Fruit fly (Drosophila melanogaster) whole organism, embryonic: ENCODE data around the gene CG12947.

ENCODE experiments used
- Ada2b ChIP-seq: fragments of 200-800 bp; sonication (Bioruptor generic); IDR thresholded peaks from 2 replicates; pipeline ENCODE4 v1.3.6; 2022; ENCODE audit warnings: missing biosample characterization, missing genetic modification characterization
- Bgb ChIP-seq: fragments of 200-800 bp; sonication (Bioruptor generic); IDR thresholded peaks from 2 replicates; pipeline ENCODE4 v1.3.6; 2022; ENCODE audit warnings: missing biosample characterization, missing genetic modification characterization; ENCODE audit not compliant: partially characterized antibody
- CG10209 ChIP-seq: fragments of 200-800 bp; sonication (Bioruptor generic); optimal IDR thresholded peaks from 3 replicates; lab custom pipeline; 2017; ENCODE audit warnings: missing biosample characterization, mild to moderate bottlenecking, missing genetic modification characterization, missing genetic modification reagents
- CG1024 ChIP-seq: fragments of 200-800 bp; sonication (Bioruptor generic); IDR thresholded peaks from 2 replicates; pipeline ENCODE4 v1.3.6; 2022; ENCODE audit warnings: missing biosample characterization, missing genetic modification characterization
- CG10321 ChIP-seq: fragments of 200-800 bp; sonication (Bioruptor generic); IDR thresholded peaks from 2 replicates; pipeline ENCODE4 v1.3.6; 2022; ENCODE audit warnings: missing biosample characterization, missing genetic modification characterization
- CG10565 ChIP-seq: fragments of 200-800 bp; sonication (Bioruptor generic); optimal IDR thresholded peaks from 3 replicates; lab custom pipeline; 2016; ENCODE audit warnings: missing biosample characterization, mild to moderate bottlenecking, missing genetic modification characterization
- CG11093 ChIP-seq: fragments of 200-800 bp; sonication (Bioruptor generic); IDR thresholded peaks from 3 replicates; pipeline ENCODE4 v1.3.6; 2022; ENCODE audit warnings: missing biosample characterization, missing genetic modification characterization
- CG11560 ChIP-seq: fragments of 200-800 bp; sonication (Bioruptor generic); IDR thresholded peaks from 3 replicates; pipeline ENCODE4 v1.3.6; 2022; ENCODE audit warnings: missing biosample characterization, missing genetic modification characterization
- CG13123 ChIP-seq: fragments of 200-800 bp; sonication (Bioruptor generic); optimal IDR thresholded peaks from 2 replicates; lab custom pipeline; 2016; ENCODE audit warnings: missing biosample characterization, missing genetic modification characterization
- CG13624 ChIP-seq: fragments of 200-800 bp; sonication (Bioruptor generic); optimal IDR thresholded peaks from 2 replicates; lab custom pipeline; 2016; ENCODE audit warnings: missing biosample characterization, missing genetic modification characterization
- CG15011 ChIP-seq: fragments of 200-800 bp; sonication (Bioruptor generic); optimal IDR thresholded peaks from 3 replicates; lab custom pipeline; 2018; ENCODE audit warnings: missing biosample characterization, mild to moderate bottlenecking, missing genetic modification characterization
- CG1603 ChIP-seq: fragments of 200-800 bp; sonication (Bioruptor generic); optimal IDR thresholded peaks from 2 replicates; lab custom pipeline; 2019; ENCODE audit warnings: missing biosample characterization, mild to moderate bottlenecking, missing genetic modification characterization, moderate library complexity
- CG1832 ChIP-seq: fragments of 200-800 bp; sonication (Bioruptor generic); optimal IDR thresholded peaks from 2 replicates; lab custom pipeline; 2017; ENCODE audit warnings: missing biosample characterization, mild to moderate bottlenecking, missing genetic modification characterization, inconsistent platforms
- CG18619 ChIP-seq: fragments of 200-800 bp; sonication (Bioruptor generic); optimal IDR thresholded peaks from 3 replicates; lab custom pipeline; 2017; ENCODE audit warnings: missing biosample characterization, mild to moderate bottlenecking, missing genetic modification characterization
- CG2129 ChIP-seq: fragments of 200-800 bp; sonication (Bioruptor generic); IDR thresholded peaks from 2 replicates; pipeline ENCODE4 v1.3.6; 2022; ENCODE audit warnings: missing biosample characterization, missing genetic modification characterization; ENCODE audit not compliant: partially characterized antibody
- CG2199 ChIP-seq: fragments of 200-800 bp; sonication (Bioruptor generic); IDR thresholded peaks from 3 replicates; pipeline ENCODE4 v1.3.6; 2022; ENCODE audit warnings: missing biosample characterization, missing genetic modification characterization
- CG2875 ChIP-seq: fragments of 200-800 bp; sonication (Bioruptor generic); optimal IDR thresholded peaks from 2 replicates; lab custom pipeline; 2017; ENCODE audit warnings: missing biosample characterization, mild to moderate bottlenecking, missing genetic modification characterization, missing genetic modification reagents
- CG31224 ChIP-seq: fragments of 200-800 bp; sonication (Bioruptor generic); IDR thresholded peaks from 2 replicates; pipeline ENCODE4 v1.3.6; 2022; ENCODE audit warnings: missing biosample characterization, missing genetic modification characterization
- CG6272 ChIP-seq: fragments of 200-800 bp; sonication (Bioruptor generic); IDR thresholded peaks from 2 replicates; pipeline ENCODE4 v1.3.6; 2022; ENCODE audit warnings: missing biosample characterization, missing genetic modification characterization
- CG6765 ChIP-seq: fragments of 200-800 bp; sonication (Bioruptor generic); optimal IDR thresholded peaks from 3 replicates; lab custom pipeline; 2017; ENCODE audit warnings: missing biosample characterization, mild to moderate bottlenecking, missing genetic modification characterization
- D19A ChIP-seq: fragments of 200-800 bp; optimal IDR thresholded peaks from 3 replicates; lab custom pipeline; 2019; ENCODE audit warnings: missing biosample characterization, mild to moderate bottlenecking, missing genetic modification characterization, moderate library complexity
- Dip2 ChIP-seq: fragments of 200-800 bp; sonication (Bioruptor generic); IDR thresholded peaks from 2 replicates; pipeline ENCODE4 v1.3.6; 2022; ENCODE audit warnings: missing biosample characterization, missing genetic modification characterization
- Dip3 ChIP-seq: fragments of 200-800 bp; sonication (Bioruptor generic); optimal IDR thresholded peaks from 3 replicates; lab custom pipeline; 2016; ENCODE audit warnings: missing biosample characterization, missing genetic modification characterization
- E2f2 ChIP-seq: fragments of 200-800 bp; sonication (Bioruptor generic); IDR thresholded peaks from 2 replicates; pipeline ENCODE4 v1.3.6; 2022; ENCODE audit warnings: missing biosample characterization, missing genetic modification characterization
- Fer2 ChIP-seq: fragments of 200-800 bp; sonication (Bioruptor generic); optimal IDR thresholded peaks from 2 replicates; lab custom pipeline; 2018; ENCODE audit warnings: missing biosample characterization, mild to moderate bottlenecking, missing genetic modification characterization, moderate library complexity
- HLH4C ChIP-seq: fragments of 200-800 bp; sonication (Bioruptor generic); IDR thresholded peaks from 3 replicates; pipeline ENCODE4 v1.3.6; 2022; ENCODE audit warnings: missing biosample characterization, missing genetic modification characterization; ENCODE audit not compliant: partially characterized antibody
- Hand ChIP-seq: fragments of 200-800 bp; sonication (Bioruptor generic); optimal IDR thresholded peaks from 2 replicates; lab custom pipeline; 2017; ENCODE audit warnings: mild to moderate bottlenecking, missing biosample characterization, missing genetic modification reagents, missing genetic modification characterization
- Hey ChIP-seq: fragments of 200-800 bp; sonication (Bioruptor generic); optimal IDR thresholded peaks from 3 replicates; lab custom pipeline; 2018; ENCODE audit warnings: missing biosample characterization, mild to moderate bottlenecking, missing genetic modification characterization
- Meics ChIP-seq: fragments of 200-800 bp; sonication (Bioruptor generic); optimal IDR thresholded peaks from 2 replicates; lab custom pipeline; 2017; ENCODE audit warnings: missing biosample characterization, mild to moderate bottlenecking, missing genetic modification characterization
- Opbp ChIP-seq: fragments of 200-800 bp; sonication (Bioruptor generic); IDR thresholded peaks from 3 replicates; pipeline ENCODE4 v1.3.6; 2022; ENCODE audit warnings: missing biosample characterization, missing genetic modification characterization; ENCODE audit not compliant: partially characterized antibody
- Pdp1 ChIP-seq, 2 experiments: fragments of 200-800 bp; sonication (Bioruptor generic); optimal IDR thresholded peaks; 3 replicates each; lab custom pipeline; 2016; ENCODE audit warnings: missing biosample characterization in 2 of 2, missing genetic modification characterization in 2 of 2, mild to moderate bottlenecking in 1 of 2, moderate library complexity in 1 of 2
- ara ChIP-seq: fragments of 200-800 bp; sonication (Bioruptor generic); IDR thresholded peaks from 2 replicates; pipeline ENCODE4 v1.3.6; 2022; ENCODE audit warnings: missing biosample characterization, missing genetic modification characterization
- bsh ChIP-seq, 2 experiments: fragments of 200-800 bp; sonication (Bioruptor generic); optimal IDR thresholded peaks; 2 replicates each; lab custom pipeline; 2017 to 2018; ENCODE audit warnings: mild to moderate bottlenecking in 2 of 2, missing biosample characterization in 2 of 2, missing genetic modification characterization in 2 of 2, moderate library complexity in 1 of 2
- cad ChIP-seq: fragments of >200 bp; optimal IDR thresholded peaks from 2 replicates; lab custom pipeline; 2017; ENCODE audit warnings: missing biosample characterization, missing genetic modification characterization
- chm ChIP-seq: fragments of 200-800 bp; sonication (Bioruptor generic); IDR thresholded peaks from 2 replicates; pipeline ENCODE4 v1.3.6; 2022; ENCODE audit warnings: missing biosample characterization, missing genetic modification characterization
- chn ChIP-seq: fragments of 200-800 bp; sonication (Bioruptor generic); optimal IDR thresholded peaks from 2 replicates; lab custom pipeline; 2016; ENCODE audit warnings: missing biosample characterization, missing genetic modification characterization
- dimm ChIP-seq: fragments of 200-800 bp; sonication (Bioruptor generic); IDR thresholded peaks from 2 replicates; pipeline ENCODE4 v1.3.6; 2022; ENCODE audit warnings: missing biosample characterization, missing genetic modification characterization
- disco-r ChIP-seq: fragments of 200-800 bp; sonication (Bioruptor generic); optimal IDR thresholded peaks from 2 replicates; lab custom pipeline; 2016; ENCODE audit warnings: missing biosample characterization, missing genetic modification characterization
- dmrt99B ChIP-seq: fragments of 200-800 bp; sonication (Bioruptor generic); optimal IDR thresholded peaks from 2 replicates; lab custom pipeline; 2018; ENCODE audit warnings: missing biosample characterization, mild to moderate bottlenecking, missing genetic modification characterization, moderate library complexity
- ewg ChIP-seq: fragments of 200-800 bp; sonication (Bioruptor generic); optimal IDR thresholded peaks from 3 replicates; lab custom pipeline; 2017; ENCODE audit warnings: mild to moderate bottlenecking, missing biosample characterization, missing genetic modification reagents, missing genetic modification characterization
- fu2 ChIP-seq: fragments of 200-800 bp; sonication (Bioruptor generic); optimal IDR thresholded peaks from 2 replicates; lab custom pipeline; 2016; ENCODE audit warnings: missing biosample characterization, missing genetic modification characterization
- ham ChIP-seq: fragments of 200-800 bp; sonication (Bioruptor generic); IDR thresholded peaks from 2 replicates; pipeline ENCODE4 v1.3.6; 2022; ENCODE audit warnings: missing biosample characterization, missing genetic modification characterization
- hth ChIP-seq: fragments of >200 bp; optimal IDR thresholded peaks from 2 replicates; lab custom pipeline; 2017; ENCODE audit warnings: inconsistent platforms
- knrl ChIP-seq: fragments of 200-800 bp; sonication (Bioruptor generic); IDR thresholded peaks from 3 replicates; pipeline ENCODE4 v1.3.6; 2022; ENCODE audit warnings: missing biosample characterization, missing genetic modification characterization; ENCODE audit not compliant: partially characterized antibody
- lov ChIP-seq, 2 experiments: fragments of 200-800 bp in 1 of 2; fragments of >200 bp in 1 of 2; sonication (Bioruptor generic) in 1 of 2; IDR thresholded peaks in 1 of 2; optimal IDR thresholded peaks in 1 of 2; 2 replicates in 1 of 2; 3 replicates in 1 of 2; pipeline versions ENCODE4 v1.3.6 to Lab custom; 2017 to 2022; ENCODE audit warnings: missing biosample characterization in 1 of 2, missing genetic modification characterization in 1 of 2
- otp ChIP-seq: fragments of 200-800 bp; sonication (Bioruptor generic); IDR thresholded peaks from 3 replicates; pipeline ENCODE4, ENCODE4 v1.3.6; 2022; ENCODE audit warnings: missing biosample characterization, missing genetic modification characterization
- pfk ChIP-seq: fragments of 200-800 bp; sonication (Bioruptor generic); optimal IDR thresholded peaks from 2 replicates; lab custom pipeline; 2018; ENCODE audit warnings: missing biosample characterization, mild to moderate bottlenecking, missing genetic modification characterization, moderate library complexity
- scrt ChIP-seq: fragments of 200-800 bp; sonication (Bioruptor generic); optimal IDR thresholded peaks from 2 replicates; lab custom pipeline; 2018; ENCODE audit warnings: missing biosample characterization, mild to moderate bottlenecking, missing genetic modification characterization, moderate library complexity
- trem ChIP-seq: fragments of 200-800 bp; optimal IDR thresholded peaks from 3 replicates; lab custom pipeline; 2019; ENCODE audit warnings: missing biosample characterization, mild to moderate bottlenecking, missing genetic modification characterization, moderate library complexity
- zfh2 ChIP-seq: fragments of 200-800 bp; sonication (Bioruptor generic); optimal IDR thresholded peaks from 2 replicates; lab custom pipeline; 2016; ENCODE audit warnings: missing biosample characterization, missing genetic modification characterization

CG12947 gene

dm6 chr3R:9777941-9778360 is 1.9 kb upstream of the CG12947 start, which contains the start of gene RpS29 (continued):
- TF ChIP-seq HLH4C (peak; percentile 82), CG10321 (GFP tag; lab: Robert Waterston, UW) (peak; percentile 54; the same call in 1 of the 2 replicates), hth (lab: Kevin White, UChicago) (no peak), CG6765 (GFP tag; lab: Kevin White, UChicago) (peak; percentile 83), Fer2 (tag; lab: Kevin White, UChicago) (peak; percentile 70), dimm (GFP tag; lab: Robert Waterston, UW) (no peak), fu2 (GFP tag; lab: Kevin White, UChicago) (peak; percentile 84), cad (GFP tag; lab: Kevin White, UChicago) (no peak), bsh (GFP tag; optimal IDR thresholded peaks at IDR 0.05; lab: Kevin White, UChicago) (peak; percentile 46 to 49), CG10565 (GFP tag; lab: Kevin White, UChicago) (no peak), CG13123 (GFP tag; lab: Kevin White, UChicago) (peak; percentile 74), knrl (GFP tag; lab: Robert Waterston, UW) (peak; percentile 95), chm (GFP tag; lab: Robert Waterston, UW) (peak; percentile 79), zfh2 (GFP tag; lab: Kevin White, UChicago) (peak; percentile 87), Ada2b (GFP tag; lab: Robert Waterston, UW) (peak; percentile 76), E2f2 (peak; percentile 100), CG15011 (peak; percentile 49), otp (GFP tag; lab: Robert Waterston, UW) (peak; percentile 66; the same call in 2 of the 3 replicates), trem (tag; lab: Kevin White, UChicago) (peak; percentile 92), lov (optimal IDR thresholded peaks at IDR 0.05; lab: Kevin White, UChicago) (no peak), lov (GFP tag; IDR thresholded peaks at IDR 0.05; lab: Robert Waterston, UW) (peak; percentile 62; the same call in 1 of the 3 replicates), dmrt99B (tag; lab: Kevin White, UChicago) (peak; percentile 44), D19A (tag; lab: Kevin White, UChicago) (peak; percentile 34), CG2875 (GFP tag; lab: Kevin White, UChicago) (peak; percentile 43), Meics (GFP tag; lab: Kevin White, UChicago) (peak; percentile 87), CG11560 (peak; percentile 74; the same call in 2 of the 3 replicates), disco-r (GFP tag; lab: Kevin White, UChicago) (peak; percentile 68), CG10209 (GFP tag; lab: Kevin White, UChicago) (peak; percentile 72), Hey (tag; lab: Kevin White, UChicago) (peak; percentile 74), Pdp1 (GFP tag; optimal IDR thresholded peaks at IDR 0.05; lab: Kevin White, UChicago) (peak; percentile 82 to 89), CG6272 (peak; percentile 83), Dip3 (GFP tag; lab: Kevin White, UChicago) (peak; percentile 72), chn (peak; percentile 82), CG1603 (peak; percentile 97), ara (GFP tag; lab: Robert Waterston, UW) (peak; percentile 60; the same call in 1 of the 2 replicates), pfk (peak; percentile 77), ewg (peak; percentile 57), CG11093 (GFP tag; lab: Robert Waterston, UW) (no peak), ham (no peak), Opbp (GFP tag; lab: Robert Waterston, UW) (peak; percentile 97), CG18619 (GFP tag; lab: Kevin White, UChicago) (peak; percentile 83), CG1024 (peak; percentile 64), Bgb (GFP tag; lab: Robert Waterston, UW) (peak; percentile 98), scrt (GFP tag; lab: Kevin White, UChicago) (peak; percentile 73), CG1832 (GFP tag; lab: Kevin White, UChicago) (no peak), Hand (GFP tag; lab: Kevin White, UChicago) (peak; percentile 62), CG2199 (GFP tag; lab: Robert Waterston, UW) (peak; percentile 55; the same call in 1 of the 3 replicates), Dip2 (no peak), CG31224 (no peak), CG13624 (peak; percentile 92), CG2129 (GFP tag; lab: Robert Waterston, UW) (peak; percentile 84)
